Worm (Caenorhabditis elegans) whole organism, early embryonic: ENCODE data around the gene algn-5.
"Not testable (repeated sequence)": the region's sequence is repeated elsewhere in the genome, so short reads cannot be mapped to it uniquely, and the experiment has no call there.

ENCODE experiments used
- B0310.2 ChIP-seq: sonication (generic microtip); optimal IDR thresholded peaks from 2 replicates; lab custom pipeline; 2016; ENCODE audit warnings: mild to moderate bottlenecking, missing genetic modification characterization, missing compliant biosample characterization
- F13C5.2 ChIP-seq: sonication (generic microtip); optimal IDR thresholded peaks from 2 replicates; lab custom pipeline; 2017; ENCODE audit warnings: mild to moderate bottlenecking, missing genetic modification characterization, inconsistent platforms, missing compliant biosample characterization
- aly-1 ChIP-seq: sonication (generic microtip); optimal IDR thresholded peaks from 2 replicates; lab custom pipeline; 2016; ENCODE audit warnings: missing genetic modification characterization, missing compliant biosample characterization
- ama-1 ChIP-seq: fragments of 150-350 bp; optimal IDR thresholded peaks from 2 replicates; lab custom pipeline; 2014
- ceh-13 ChIP-seq: fragments of 200-800 bp; sonication (Bioruptor generic); optimal IDR thresholded peaks from 2 replicates; lab custom pipeline; 2018; ENCODE audit warnings: mild to moderate bottlenecking, missing genetic modification characterization, missing compliant biosample characterization
- ceh-36 ChIP-seq: sonication (generic microtip); optimal IDR thresholded peaks from 2 replicates; lab custom pipeline; 2016; ENCODE audit warnings: missing genetic modification characterization, inconsistent platforms, missing compliant biosample characterization
- ets-7 ChIP-seq: sonication (generic microtip); optimal IDR thresholded peaks from 2 replicates; lab custom pipeline; 2016; ENCODE audit warnings: missing genotype, missing genetic modification characterization, missing compliant biosample characterization
- flt-1 ChIP-seq: fragments of 200-800 bp; sonication (Bioruptor generic); IDR thresholded peaks from 2 replicates; pipeline ENCODE4 v1.3.6; 2022; ENCODE audit warnings: missing genetic modification characterization, missing compliant biosample characterization
- hmbx-1 ChIP-seq: sonication (generic microtip); optimal IDR thresholded peaks from 2 replicates; lab custom pipeline; 2016; ENCODE audit warnings: mild to moderate bottlenecking, missing genetic modification characterization, missing compliant biosample characterization
- hmg-4 ChIP-seq: fragments of 200-800 bp; sonication (Bioruptor generic); optimal IDR thresholded peaks from 2 replicates; lab custom pipeline; 2018; ENCODE audit warnings: mild to moderate bottlenecking, missing genetic modification characterization, missing compliant biosample characterization
- hnd-1 ChIP-seq: sonication (generic microtip); optimal IDR thresholded peaks from 2 replicates; lab custom pipeline; 2016; ENCODE audit warnings: missing genetic modification characterization, missing compliant biosample characterization
- pes-1 ChIP-seq: fragments of 200-800 bp; sonication (Bioruptor generic); IDR thresholded peaks from 2 replicates; pipeline ENCODE4 v1.3.6; 2022; ENCODE audit warnings: missing genetic modification reagents, missing genetic modification characterization, missing compliant biosample characterization
- scrt-1 ChIP-seq: fragments of 200-800 bp; sonication (Bioruptor generic); IDR thresholded peaks from 2 replicates; pipeline ENCODE4 v1.3.6; 2022; ENCODE audit warnings: missing genetic modification characterization, missing compliant biosample characterization
- sea-1 ChIP-seq: fragments of 200-800 bp; sonication (Bioruptor generic); conservative IDR thresholded peaks from 2 replicates; pipeline ENCODE4 v1.3.6; 2022; ENCODE audit warnings: missing genetic modification characterization, missing compliant biosample characterization
- tbx-11 ChIP-seq: fragments of 200-800 bp; sonication (Bioruptor generic); IDR thresholded peaks from 2 replicates; pipeline ENCODE4 v1.3.6; 2022; ENCODE audit warnings: missing genetic modification characterization, missing compliant biosample characterization
- tbx-37 ChIP-seq: fragments of 200-800 bp; sonication (Bioruptor generic); conservative IDR thresholded peaks from 2 replicates; pipeline ENCODE4 v1.3.6; 2022; ENCODE audit warnings: missing genetic modification reagents, missing genetic modification characterization, missing compliant biosample characterization
- tra-4 ChIP-seq: sonication (generic microtip); optimal IDR thresholded peaks from 2 replicates; lab custom pipeline; 2017; ENCODE audit warnings: missing genetic modification characterization, missing compliant biosample characterization

Gene algn-5

DNA sequence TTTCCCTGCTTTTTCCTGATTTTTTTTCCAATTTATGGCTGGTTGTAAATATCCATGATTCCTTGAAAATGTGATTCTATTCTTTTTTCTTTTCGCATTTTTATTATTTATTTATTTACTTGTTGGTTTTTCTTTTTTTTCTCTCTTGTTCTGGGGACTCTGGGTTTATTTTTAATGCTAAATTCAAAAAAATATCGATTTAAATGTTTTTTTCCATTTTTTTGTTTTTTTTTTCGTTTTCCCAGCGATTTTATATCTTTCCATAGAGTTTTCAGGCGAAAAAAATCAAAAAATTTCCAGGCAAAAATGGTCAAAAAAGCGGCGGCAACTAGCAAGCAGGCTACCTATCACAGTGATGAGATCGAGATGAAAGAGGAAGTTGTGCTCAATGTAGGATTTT, 3.8 kb downstream of the algn-5 start, which contains the start of gene rpac-40:
Gene rpac-40, plus strand, starts transcription at position 301 of the 400 bp plus-strand sequence.
- TF ChIP-seq hmg-4 (GFP tag; lab: Kevin White, UChicago) (no peak), ceh-36 (no peak), tbx-37 (GFP tag; lab: Robert Waterston, UW) (no peak), sea-1 (GFP tag; lab: Robert Waterston, UW) (no peak), ama-1 (lab: Kevin White, UChicago) (no peak), tbx-11 (no peak), hmbx-1 (tag; lab: Kevin White, UChicago) (no peak)

DNA sequence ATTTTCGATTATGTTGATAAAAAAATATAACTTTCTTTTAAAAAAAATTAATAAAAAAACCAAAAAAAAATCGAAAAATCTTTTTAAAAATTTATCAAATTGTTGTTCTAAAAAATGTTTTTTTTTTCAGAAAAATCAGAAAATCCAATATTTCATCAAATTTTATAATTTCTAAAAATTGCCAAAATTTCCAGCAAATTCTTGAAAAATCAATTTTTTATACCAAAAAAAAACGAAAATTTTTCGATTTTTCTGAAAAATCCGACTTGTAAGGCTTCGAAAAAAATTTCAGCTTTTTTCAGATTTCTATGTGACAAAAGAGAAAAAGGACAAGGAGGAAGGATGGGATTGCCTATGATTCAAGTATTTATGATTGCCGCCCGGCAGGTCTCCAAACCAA, 9.0 kb downstream of the algn-5 start, which contains the start of gene H43I07.1:
Gene H43I07.1, plus strand, starts transcription at position 301 of the 400 bp plus-strand sequence.
- TF ChIP-seq scrt-1 (GFP tag; lab: Robert Waterston, UW) = no peak
- no peak for TF ChIP-seq ama-1 (lab: Kevin White, UChicago)
- no peak for TF ChIP-seq ceh-13 (GFP tag; lab: Kevin White, UChicago)
- no peak for TF ChIP-seq tra-4
- TF ChIP-seq B0310.2 (tag; lab: Kevin White, UChicago) = no peak
- no peak for TF ChIP-seq hmg-4 (GFP tag; lab: Kevin White, UChicago)
- no peak for TF ChIP-seq pes-1 (GFP tag; lab: Robert Waterston, UW)
- TF ChIP-seq hmbx-1 (tag; lab: Kevin White, UChicago) = no peak
- TF ChIP-seq ets-7 (tag; lab: Kevin White, UChicago) = no peak
- TF ChIP-seq hnd-1 (tag; lab: Kevin White, UChicago) = no peak
- TF ChIP-seq tbx-11 = no peak
- TF ChIP-seq F13C5.2 (tag; lab: Kevin White, UChicago) = no peak
- no peak for TF ChIP-seq tbx-37 (GFP tag; lab: Robert Waterston, UW)
- TF ChIP-seq aly-1 (tag; lab: Kevin White, UChicago) = no peak
- no peak for TF ChIP-seq ceh-36
- TF ChIP-seq flt-1 (GFP tag; lab: Robert Waterston, UW) = no peak
- TF ChIP-seq sea-1 (GFP tag; lab: Robert Waterston, UW) = no peak

DNA sequence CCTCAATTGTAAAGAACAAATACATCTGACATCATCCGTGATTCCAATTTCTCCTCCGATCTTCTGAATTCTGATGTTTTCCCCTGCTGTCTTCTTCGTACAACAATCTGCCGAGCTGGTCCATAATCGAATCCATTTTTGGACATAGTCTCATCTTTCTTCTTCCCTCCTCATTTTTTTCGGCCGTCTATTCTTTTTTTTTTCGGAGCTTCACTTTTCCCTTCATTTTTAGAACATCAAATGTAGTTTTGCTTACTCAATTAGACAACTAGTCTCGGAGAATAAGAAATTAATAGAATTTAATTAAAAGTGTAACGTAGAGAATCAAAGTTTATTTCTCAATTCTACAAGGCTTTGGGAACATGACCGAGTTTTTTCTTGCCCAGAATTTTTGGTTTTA, 16.1 kb downstream of the algn-5 start:
- TF ChIP-seq pes-1 (GFP tag; lab: Robert Waterston, UW) (no peak), flt-1 (GFP tag; lab: Robert Waterston, UW) (no peak), hnd-1 (tag; lab: Kevin White, UChicago) (no peak), ceh-36 (no peak), tbx-37 (GFP tag; lab: Robert Waterston, UW) (no peak), hmg-4 (GFP tag; lab: Kevin White, UChicago) (no peak), aly-1 (tag; lab: Kevin White, UChicago) (no peak), scrt-1 (GFP tag; lab: Robert Waterston, UW) (no peak), hmbx-1 (tag; lab: Kevin White, UChicago) (no peak)

DNA sequence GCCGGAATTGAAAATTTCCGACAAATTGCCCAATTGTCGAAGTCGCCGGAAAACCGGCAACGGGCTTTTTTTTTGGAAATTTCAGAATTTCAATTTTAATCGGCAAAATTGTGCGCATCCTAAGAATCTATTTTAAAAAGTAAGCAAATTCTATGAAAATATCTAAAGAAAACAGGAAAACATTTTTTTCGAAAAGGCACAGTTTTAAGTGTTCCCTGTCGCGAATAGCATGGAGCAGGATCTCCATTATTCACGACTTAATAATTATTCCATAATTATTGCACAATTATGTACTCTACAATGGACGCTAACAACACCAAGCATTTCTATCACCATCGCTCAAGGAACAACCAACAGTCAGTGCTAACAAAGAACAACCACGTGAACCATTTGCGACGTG, 20.5 kb downstream of the algn-5 start, which contains the start of gene H43I07.4:
Gene H43I07.4, plus strand, starts transcription at position 301 of the 400 bp plus-strand sequence.
- not testable (repeated sequence) for TF ChIP-seq B0310.2 (tag; lab: Kevin White, UChicago); scrt-1 (GFP tag; lab: Robert Waterston, UW); F13C5.2 (tag; lab: Kevin White, UChicago)

DNA sequence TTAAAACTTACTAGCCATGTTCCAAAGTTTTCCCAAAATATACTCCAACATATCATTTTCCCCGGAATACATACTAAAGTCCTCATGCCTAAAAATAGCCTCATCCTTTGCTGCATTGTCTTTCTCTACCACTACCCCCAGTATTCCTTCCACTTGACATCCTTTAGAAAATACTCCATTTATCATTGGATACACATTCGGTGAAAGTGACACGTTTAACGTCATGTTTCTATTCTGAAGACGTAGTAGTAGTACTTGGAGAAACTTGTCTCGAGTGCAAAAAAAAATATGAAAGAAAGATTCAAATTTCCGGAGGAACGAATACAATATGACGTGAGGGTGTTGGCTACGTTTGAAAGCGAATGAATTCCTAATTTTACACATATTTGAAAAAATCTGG, 21.5 kb downstream of the algn-5 start:
- no peak for TF ChIP-seq hmbx-1 (tag; lab: Kevin White, UChicago)
- TF ChIP-seq pes-1 (GFP tag; lab: Robert Waterston, UW) = no peak
- no peak for TF ChIP-seq hmg-4 (GFP tag; lab: Kevin White, UChicago)
- TF ChIP-seq aly-1 (tag; lab: Kevin White, UChicago) = no peak
- TF ChIP-seq ama-1 (lab: Kevin White, UChicago) = no peak
- no peak for TF ChIP-seq hnd-1 (tag; lab: Kevin White, UChicago)
- TF ChIP-seq scrt-1 (GFP tag; lab: Robert Waterston, UW) = no peak
- TF ChIP-seq tra-4 = no peak
- no peak for TF ChIP-seq B0310.2 (tag; lab: Kevin White, UChicago)
- TF ChIP-seq sea-1 (GFP tag; lab: Robert Waterston, UW) = no peak
- no peak for TF ChIP-seq ceh-13 (GFP tag; lab: Kevin White, UChicago)
- TF ChIP-seq F13C5.2 (tag; lab: Kevin White, UChicago) = no peak
- no peak for TF ChIP-seq tbx-11
- no peak for TF ChIP-seq tbx-37 (GFP tag; lab: Robert Waterston, UW)
- TF ChIP-seq ceh-36 = no peak
- no peak for TF ChIP-seq ets-7 (tag; lab: Kevin White, UChicago)

DNA sequence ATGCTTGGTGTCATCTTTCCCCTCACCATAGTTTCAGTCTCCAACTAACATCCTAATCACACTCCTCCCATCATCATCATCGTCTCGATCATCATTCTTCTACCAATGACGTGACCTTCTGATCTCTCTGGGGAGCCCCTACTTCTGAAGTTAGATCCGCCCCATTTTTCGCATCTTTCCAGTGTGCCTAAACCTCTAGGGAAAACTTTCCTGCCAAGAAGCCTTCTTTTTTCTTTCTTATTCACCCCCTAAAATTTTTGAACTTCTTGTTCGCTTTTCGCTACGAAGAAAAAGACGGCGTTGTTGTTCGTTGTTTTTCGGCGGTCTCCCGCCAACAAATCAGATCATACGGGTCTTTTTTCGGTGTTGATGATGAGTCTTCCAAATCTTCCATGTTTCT, 22.9 kb downstream of the algn-5 start:
- TF ChIP-seq hmbx-1 (tag; lab: Kevin White, UChicago) (no peak), hnd-1 (tag; lab: Kevin White, UChicago) (no peak), tbx-11 (no peak), B0310.2 (tag; lab: Kevin White, UChicago) (no peak), ceh-36 (no peak), ceh-13 (GFP tag; lab: Kevin White, UChicago) (no peak), pes-1 (GFP tag; lab: Robert Waterston, UW) (no peak), tra-4 (no peak), F13C5.2 (tag; lab: Kevin White, UChicago) (no peak), aly-1 (tag; lab: Kevin White, UChicago) (no peak), sea-1 (GFP tag; lab: Robert Waterston, UW) (no peak), ets-7 (tag; lab: Kevin White, UChicago) (no peak), ama-1 (lab: Kevin White, UChicago) (no peak), flt-1 (GFP tag; lab: Robert Waterston, UW) (no peak), tbx-37 (GFP tag; lab: Robert Waterston, UW) (no peak), scrt-1 (GFP tag; lab: Robert Waterston, UW) (no peak), hmg-4 (GFP tag; lab: Kevin White, UChicago) (no peak)

DNA sequence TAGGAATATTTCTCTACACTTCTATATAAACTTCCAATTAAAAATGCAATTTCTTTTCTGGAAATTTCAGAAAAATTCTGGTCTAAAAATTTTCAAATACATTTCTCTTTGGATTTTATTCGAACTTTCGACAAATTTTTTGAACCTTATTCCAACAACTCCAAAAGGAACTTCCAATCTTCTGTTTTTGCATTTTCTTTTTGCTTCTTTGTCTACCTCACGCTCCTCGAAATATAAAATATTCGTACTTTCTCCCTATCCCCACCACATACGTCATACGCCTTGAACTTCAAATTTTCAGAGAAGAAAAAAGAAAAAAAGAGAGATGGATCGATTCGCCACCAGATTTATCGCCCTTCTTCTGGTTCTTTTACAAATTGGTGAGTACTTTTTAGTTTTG, 24.0 kb downstream of the algn-5 start, which contains the start of gene nlp-9:
Gene nlp-9, plus strand, starts transcription at position 301 of the 400 bp plus-strand sequence.
- no peak for TF ChIP-seq hmg-4 (GFP tag; lab: Kevin White, UChicago)
- no peak for TF ChIP-seq F13C5.2 (tag; lab: Kevin White, UChicago)
- TF ChIP-seq hnd-1 (tag; lab: Kevin White, UChicago) = no peak
- TF ChIP-seq flt-1 (GFP tag; lab: Robert Waterston, UW) = no peak
- no peak for TF ChIP-seq sea-1 (GFP tag; lab: Robert Waterston, UW)
- no peak for TF ChIP-seq ceh-36
- no peak for TF ChIP-seq hmbx-1 (tag; lab: Kevin White, UChicago)
